Worm (Caenorhabditis elegans): ENCODE data around the gene R01B10.3.

- TF ChIP-seq ceh-45 (GFP tag; IDR thresholded peaks at IDR 0.05), result no peak
- TF ChIP-seq fax-1 (tag; optimal IDR thresholded peaks at IDR 0.05), result no peak
- no peak for TF ChIP-seq nfya-1 (tag; optimal IDR thresholded peaks at IDR 0.05)
- TF ChIP-seq C08G9.2 (tag; optimal IDR thresholded peaks at IDR 0.05), result no peak
- no peak for TF ChIP-seq ets-4 (tag; optimal IDR thresholded peaks at IDR 0.05)
- no peak for TF ChIP-seq nhr-232 (tag; optimal IDR thresholded peaks at IDR 0.05)
- TF ChIP-seq ceh-9 (tag; optimal IDR thresholded peaks at IDR 0.05), result no peak
- TF ChIP-seq hlh-30 (tag; optimal IDR thresholded peaks at IDR 0.05; ENCODE audit: insufficient read depth), result no peak
- no peak for TF ChIP-seq ama-1 (optimal IDR thresholded peaks at IDR 0.05)
- no peak for TF ChIP-seq fkh-10 (GFP tag; optimal IDR thresholded peaks at IDR 0.05)
Measured at ce11 chrV:6016097-6016496, 28.8 kb downstream of the R01B10.3 start.

Measured in whole organism, late embryonic.